Worm (Caenorhabditis elegans): ENCODE data around the gene his-35.

DNA sequence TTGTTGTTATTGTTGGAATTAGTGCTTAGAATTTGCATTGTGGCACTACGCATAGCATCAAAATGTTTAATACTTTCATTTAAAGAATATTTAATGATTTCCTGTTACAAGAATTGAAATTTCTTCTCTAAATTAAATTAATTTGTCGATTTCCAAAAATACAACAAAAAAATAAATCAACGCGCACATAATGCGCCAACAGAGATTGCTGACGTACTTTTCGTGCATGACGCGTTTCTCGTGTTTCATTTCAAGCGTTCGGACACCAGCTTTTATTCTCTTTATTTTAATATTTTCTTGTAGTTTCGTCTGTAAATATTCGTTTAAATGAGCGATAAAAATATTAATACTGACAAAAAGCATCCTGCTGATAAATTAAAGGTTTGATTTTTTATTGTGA lies 31.5 kb downstream of the his-35 start, which contains the start of gene eif-2Bdelta:
- no peak for TF ChIP-seq lin-13 (GFP tag; optimal IDR thresholded peaks at IDR 0.05)
- TF ChIP-seq lsy-2 (tag; optimal IDR thresholded peaks at IDR 0.05): peak; percentile 68 to 80
- TF ChIP-seq mdl-1 (tag; optimal IDR thresholded peaks at IDR 0.05): no peak
- no peak for TF ChIP-seq fos-1 (tag; optimal IDR thresholded peaks at IDR 0.05)
- TF ChIP-seq ama-1 (optimal IDR thresholded peaks at IDR 0.05): no peak
- TF ChIP-seq dmd-4 (tag; optimal IDR thresholded peaks at IDR 0.05): no peak
- no peak for TF ChIP-seq ztf-11 (tag; optimal IDR thresholded peaks at IDR 0.05)
- no peak for TF ChIP-seq lin-39 (tag; optimal IDR thresholded peaks at IDR 0.05)
- TF ChIP-seq sem-4 (tag; optimal IDR thresholded peaks at IDR 0.05): no peak
- peak; percentile 39 for TF ChIP-seq nhr-25 (tag; optimal IDR thresholded peaks at IDR 0.05)

Data from whole organism, L2 larva.